Fruit fly (Drosophila melanogaster) whole organism, embryonic: ENCODE data around the gene CG31249.
A peak's percentile ranks its signal among the peaks of the same experiment; 100 is the strongest.

Experiments
- C15 ChIP-seq: fragments of 200-800 bp; sonication (Bioruptor generic); IDR thresholded peaks from 3 replicates; pipeline ENCODE4 v1.3.6; 2022; ENCODE audit warnings: missing biosample characterization, missing genetic modification characterization
- CG10267 ChIP-seq: fragments of 200-800 bp; sonication (Bioruptor generic); optimal IDR thresholded peaks from 2 replicates; lab custom pipeline; 2018; ENCODE audit warnings: missing biosample characterization, mild to moderate bottlenecking, missing genetic modification characterization, moderate library complexity
- CG10979 ChIP-seq: fragments of 200-800 bp; sonication (Bioruptor generic); optimal IDR thresholded peaks from 2 replicates; lab custom pipeline; 2018; ENCODE audit warnings: missing biosample characterization, mild to moderate bottlenecking, missing genetic modification characterization, moderate library complexity
- CG11398 ChIP-seq: fragments of 200-800 bp; sonication (Bioruptor generic); optimal IDR thresholded peaks from 2 replicates; lab custom pipeline; 2016; ENCODE audit warnings: missing biosample characterization, missing genetic modification characterization
- CG12299 ChIP-seq: fragments of 200-800 bp; sonication (Bioruptor generic); optimal IDR thresholded peaks from 2 replicates; lab custom pipeline; 2018; ENCODE audit warnings: missing biosample characterization, mild to moderate bottlenecking, missing genetic modification characterization
- CG12744 ChIP-seq: fragments of 200-800 bp; sonication (Bioruptor generic); optimal IDR thresholded peaks from 2 replicates; lab custom pipeline; 2016; ENCODE audit warnings: missing biosample characterization, missing genetic modification characterization
- CG13123 ChIP-seq: fragments of 200-800 bp; sonication (Bioruptor generic); optimal IDR thresholded peaks from 2 replicates; lab custom pipeline; 2016; ENCODE audit warnings: missing biosample characterization, missing genetic modification characterization
- CG14965 ChIP-seq: fragments of 200-800 bp; sonication (Bioruptor generic); optimal IDR thresholded peaks from 2 replicates; lab custom pipeline; 2016; ENCODE audit warnings: missing biosample characterization, missing genetic modification characterization, borderline replicate concordance
- CG15011 ChIP-seq: fragments of 200-800 bp; sonication (Bioruptor generic); optimal IDR thresholded peaks from 3 replicates; lab custom pipeline; 2018; ENCODE audit warnings: missing biosample characterization, mild to moderate bottlenecking, missing genetic modification characterization
- CG1529 ChIP-seq: fragments of 200-800 bp; sonication (Bioruptor generic); optimal IDR thresholded peaks from 3 replicates; lab custom pipeline; 2018; ENCODE audit warnings: missing biosample characterization, missing genetic modification characterization
- CG15601 ChIP-seq: fragments of 200-800 bp; sonication (Bioruptor generic); optimal IDR thresholded peaks from 3 replicates; lab custom pipeline; 2019; ENCODE audit warnings: missing biosample characterization, mild to moderate bottlenecking, missing genetic modification characterization, moderate library complexity
- CG17385 ChIP-seq: fragments of 200-800 bp; sonication (Bioruptor generic); optimal IDR thresholded peaks from 3 replicates; lab custom pipeline; 2018; ENCODE audit warnings: missing biosample characterization, mild to moderate bottlenecking, missing genetic modification characterization
- CG17829 ChIP-seq: fragments of 200-800 bp; optimal IDR thresholded peaks from 2 replicates; lab custom pipeline; 2019; ENCODE audit warnings: missing biosample characterization, mild to moderate bottlenecking, missing genetic modification characterization, moderate library complexity
- CG18599 ChIP-seq: fragments of 200-800 bp; sonication (Bioruptor generic); optimal IDR thresholded peaks from 3 replicates; lab custom pipeline; 2017; ENCODE audit warnings: missing biosample characterization, missing genetic modification characterization, mild to moderate bottlenecking, moderate library complexity, missing genetic modification reagents
- CG2202 ChIP-seq: fragments of 200-800 bp; sonication (Bioruptor generic); optimal IDR thresholded peaks from 2 replicates; lab custom pipeline; 2018; ENCODE audit warnings: missing biosample characterization, mild to moderate bottlenecking, missing genetic modification characterization
- CG30020 ChIP-seq: fragments of 200-800 bp; optimal IDR thresholded peaks from 2 replicates; lab custom pipeline; 2019; ENCODE audit warnings: missing biosample characterization, mild to moderate bottlenecking, missing genetic modification characterization, moderate library complexity
- CG4404 ChIP-seq: fragments of 200-800 bp; sonication (Bioruptor generic); IDR thresholded peaks from 2 replicates; pipeline ENCODE4 v1.3.6; 2022; ENCODE audit warnings: missing biosample characterization, missing genetic modification characterization
- CG4617 ChIP-seq: fragments of 200-800 bp; sonication (Bioruptor generic); optimal IDR thresholded peaks from 3 replicates; lab custom pipeline; 2016; ENCODE audit warnings: missing biosample characterization, missing genetic modification characterization, borderline replicate concordance
- CG4730 ChIP-seq: fragments of 200-800 bp; sonication (Bioruptor generic); IDR thresholded peaks from 2 replicates; pipeline ENCODE4 v1.3.6; 2022; ENCODE audit warnings: missing biosample characterization, missing genetic modification characterization
- CG6272 ChIP-seq: fragments of 200-800 bp; sonication (Bioruptor generic); IDR thresholded peaks from 2 replicates; pipeline ENCODE4 v1.3.6; 2022; ENCODE audit warnings: missing biosample characterization, missing genetic modification characterization
- CG6791 ChIP-seq: fragments of 200-800 bp; sonication (Bioruptor generic); IDR thresholded peaks from 3 replicates; pipeline ENCODE4 v1.3.6; 2022; ENCODE audit warnings: missing biosample characterization, missing genetic modification characterization; ENCODE audit not compliant: partially characterized antibody
- CG9797 ChIP-seq: fragments of 200-800 bp; sonication (Bioruptor generic); optimal IDR thresholded peaks from 3 replicates; lab custom pipeline; 2018; ENCODE audit warnings: missing biosample characterization, mild to moderate bottlenecking, missing genetic modification characterization
- Doc2 ChIP-seq: fragments of 200-800 bp; sonication (Bioruptor generic); IDR thresholded peaks from 2 replicates; pipeline ENCODE4 v1.3.6; 2022; ENCODE audit warnings: missing biosample characterization, missing genetic modification characterization
- Dp ChIP-seq: fragments of 200-800 bp; sonication (Bioruptor generic); optimal IDR thresholded peaks from 2 replicates; lab custom pipeline; 2018; ENCODE audit warnings: missing biosample characterization, mild to moderate bottlenecking, missing genetic modification characterization, moderate library complexity
- HHEX ChIP-seq: fragments of 200-800 bp; sonication (Bioruptor generic); optimal IDR thresholded peaks from 3 replicates; lab custom pipeline; 2017; ENCODE audit warnings: missing biosample characterization, mild to moderate bottlenecking, missing genetic modification characterization, missing genetic modification reagents
- HmgZ ChIP-seq: fragments of 200-800 bp; sonication (Bioruptor generic); optimal IDR thresholded peaks from 2 replicates; lab custom pipeline; 2018; ENCODE audit warnings: missing biosample characterization, mild to moderate bottlenecking, missing genetic modification characterization
- Hr51 ChIP-seq, 2 experiments: fragments of 200-800 bp; sonication (Bioruptor generic); optimal IDR thresholded peaks; 2 replicates in 1 of 2; 3 replicates in 1 of 2; lab custom pipeline; 2016 to 2018; ENCODE audit warnings: missing biosample characterization in 2 of 2, missing genetic modification characterization in 2 of 2, mild to moderate bottlenecking in 1 of 2, moderate library complexity in 1 of 2
- Jarid2 ChIP-seq: fragments of 200-800 bp; sonication (Bioruptor generic); optimal IDR thresholded peaks from 3 replicates; lab custom pipeline; 2017; ENCODE audit warnings: mild to moderate bottlenecking, missing biosample characterization, missing genetic modification reagents, missing genetic modification characterization
- MBD-R2 ChIP-seq: fragments of 200-800 bp; sonication (Bioruptor generic); IDR thresholded peaks from 2 replicates; pipeline ENCODE4 v1.3.6; 2022; ENCODE audit warnings: missing biosample characterization, missing genetic modification characterization
- NfI ChIP-seq: fragments of 200-800 bp; sonication (Bioruptor generic); optimal IDR thresholded peaks from 3 replicates; lab custom pipeline; 2018; ENCODE audit warnings: missing biosample characterization, mild to moderate bottlenecking, missing genetic modification characterization, moderate library complexity
- Pdp1 ChIP-seq, 2 experiments: fragments of 200-800 bp; sonication (Bioruptor generic); optimal IDR thresholded peaks; 3 replicates each; lab custom pipeline; 2016; ENCODE audit warnings: missing biosample characterization in 2 of 2, missing genetic modification characterization in 2 of 2, mild to moderate bottlenecking in 1 of 2, moderate library complexity in 1 of 2
- Taf1 ChIP-seq: fragments of 200-800 bp; sonication (Bioruptor generic); IDR thresholded peaks from 2 replicates; pipeline ENCODE4 v1.3.6; 2022; ENCODE audit warnings: missing biosample characterization, missing genetic modification characterization
- Xbp1 ChIP-seq: fragments of 200-800 bp; sonication (Bioruptor generic); optimal IDR thresholded peaks from 3 replicates; lab custom pipeline; 2016; ENCODE audit warnings: missing biosample characterization, mild to moderate bottlenecking, missing genetic modification characterization
- YL-1 ChIP-seq: fragments of 200-800 bp; sonication (Bioruptor generic); optimal IDR thresholded peaks from 3 replicates; lab custom pipeline; 2017; ENCODE audit warnings: missing biosample characterization, mild to moderate bottlenecking, missing genetic modification characterization
- bbx ChIP-seq: fragments of 200-800 bp; sonication (Bioruptor generic); IDR thresholded peaks from 2 replicates; pipeline ENCODE4 v1.3.6; 2022; ENCODE audit warnings: missing biosample characterization, missing genetic modification characterization; ENCODE audit not compliant: partially characterized antibody
- br ChIP-seq: fragments of >200 bp; optimal IDR thresholded peaks from 2 replicates; lab custom pipeline; 2017
- danr ChIP-seq: fragments of 200-800 bp; sonication (Bioruptor generic); IDR thresholded peaks from 2 replicates; pipeline ENCODE4 v1.3.6; 2022; ENCODE audit warnings: missing biosample characterization, missing genetic modification characterization
- dati ChIP-seq: fragments of 200-800 bp; sonication (Bioruptor generic); IDR thresholded peaks from 2 replicates; pipeline ENCODE4 v1.3.6; 2022; ENCODE audit warnings: missing biosample characterization, missing genetic modification characterization
- dimm ChIP-seq: fragments of 200-800 bp; sonication (Bioruptor generic); IDR thresholded peaks from 2 replicates; pipeline ENCODE4 v1.3.6; 2022; ENCODE audit warnings: missing biosample characterization, missing genetic modification characterization
- exex ChIP-seq: fragments of 200-800 bp; sonication (Bioruptor generic); optimal IDR thresholded peaks from 4 replicates; lab custom pipeline; 2018; ENCODE audit warnings: missing biosample characterization, mild to moderate bottlenecking, missing genetic modification characterization, moderate library complexity
- eyg ChIP-seq: fragments of 200-800 bp; sonication (Bioruptor generic); optimal IDR thresholded peaks from 3 replicates; lab custom pipeline; 2016; ENCODE audit warnings: missing biosample characterization, missing genetic modification characterization
- fd64A ChIP-seq: fragments of 200-800 bp; sonication (Bioruptor generic); optimal IDR thresholded peaks from 3 replicates; lab custom pipeline; 2018; ENCODE audit warnings: missing biosample characterization, mild to moderate bottlenecking, missing genetic modification characterization
- ind ChIP-seq: fragments of 200-800 bp; sonication (Bioruptor generic); optimal IDR thresholded peaks from 3 replicates; lab custom pipeline; 2016; ENCODE audit warnings: missing biosample characterization, missing genetic modification characterization
- insv ChIP-seq, 2 experiments: fragments of 200-800 bp; sonication (Bioruptor generic); optimal IDR thresholded peaks; 3 replicates each; lab custom pipeline; 2016 to 2018; ENCODE audit warnings: missing biosample characterization in 2 of 2, missing genetic modification characterization in 2 of 2
- klu ChIP-seq: fragments of 200-800 bp; sonication (Bioruptor generic); IDR thresholded peaks from 2 replicates; pipeline ENCODE4 v1.3.6; 2022; ENCODE audit warnings: missing biosample characterization, missing genetic modification characterization
- knrl ChIP-seq: fragments of 200-800 bp; sonication (Bioruptor generic); IDR thresholded peaks from 3 replicates; pipeline ENCODE4 v1.3.6; 2022; ENCODE audit warnings: missing biosample characterization, missing genetic modification characterization; ENCODE audit not compliant: partially characterized antibody
- shn ChIP-seq: fragments of 200-800 bp; sonication (Bioruptor generic); optimal IDR thresholded peaks from 3 replicates; lab custom pipeline; 2016; ENCODE audit warnings: missing biosample characterization, missing genetic modification characterization
- stc ChIP-seq: fragments of 200-800 bp; sonication (Bioruptor generic); IDR thresholded peaks from 2 replicates; pipeline ENCODE4 v1.3.6; 2022; ENCODE audit warnings: missing biosample characterization, missing genetic modification characterization
- tin ChIP-seq: fragments of 200-800 bp; sonication (Bioruptor generic); optimal IDR thresholded peaks from 3 replicates; lab custom pipeline; 2016; ENCODE audit warnings: missing biosample characterization, missing genetic modification characterization
- vfl ChIP-seq: fragments of 200-800 bp; sonication (Bioruptor generic); optimal IDR thresholded peaks from 2 replicates; lab custom pipeline; 2016; ENCODE audit warnings: missing biosample characterization, missing genetic modification characterization
- zf30C ChIP-seq: fragments of 200-800 bp; sonication (Bioruptor generic); optimal IDR thresholded peaks from 3 replicates; lab custom pipeline; 2018; ENCODE audit warnings: missing biosample characterization, mild to moderate bottlenecking, missing genetic modification characterization

The CG31249 gene

DNA sequence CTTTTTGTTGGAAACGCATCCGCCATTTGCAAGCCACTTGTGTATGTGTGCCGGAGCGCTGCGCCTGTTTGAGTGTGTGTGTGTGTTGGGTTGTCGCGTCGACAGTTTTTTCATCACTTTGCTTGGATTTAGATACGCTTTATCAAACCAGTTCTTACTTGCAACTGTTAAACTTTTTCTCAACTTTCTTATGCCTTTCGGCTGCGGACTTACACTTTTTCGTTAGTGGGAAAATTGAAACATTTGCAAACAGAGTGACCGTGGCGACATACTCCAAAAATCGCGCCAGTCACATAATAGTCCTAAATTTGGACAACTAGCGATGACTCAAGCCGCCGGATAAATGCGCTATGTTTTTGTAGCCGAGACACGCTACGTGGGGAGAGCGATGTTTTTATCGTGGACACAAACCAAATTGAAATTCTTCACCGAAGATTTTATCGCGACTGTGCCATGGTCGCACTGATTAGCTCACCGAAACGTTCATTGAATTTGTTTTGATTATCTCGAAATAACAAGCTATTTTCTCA, 4.6 kb downstream of the CG31249 start, which contains the start of the genes alt and CG7655 (continued):
- no peak for TF ChIP-seq CG14965 (GFP tag; lab: Kevin White, UChicago)
- peak; percentile 90 for TF ChIP-seq HmgZ (tag; lab: Kevin White, UChicago)
- no peak for TF ChIP-seq CG4404 (GFP tag; lab: Robert Waterston, UW)
- peak; percentile 22 for TF ChIP-seq CG17385
- no peak for TF ChIP-seq vfl (GFP tag; lab: Kevin White, UChicago)
- TF ChIP-seq CG18599 (GFP tag; lab: Kevin White, UChicago): no peak
- no peak for TF ChIP-seq MBD-R2 (GFP tag; lab: Robert Waterston, UW)
- TF ChIP-seq zf30C (GFP tag; lab: Kevin White, UChicago): no peak
- no peak for TF ChIP-seq dimm (GFP tag; lab: Robert Waterston, UW)
- TF ChIP-seq Jarid2 (GFP tag; lab: Kevin White, UChicago): no peak
- TF ChIP-seq eyg: no peak
- peak; percentile 23 for TF ChIP-seq CG12299
- peak; percentile 6 for TF ChIP-seq NfI
- no peak for TF ChIP-seq CG13123 (GFP tag; lab: Kevin White, UChicago)
- TF ChIP-seq knrl (GFP tag; lab: Robert Waterston, UW): no peak
- no peak for TF ChIP-seq klu (GFP tag; lab: Robert Waterston, UW)
- peak; percentile 22 for TF ChIP-seq tin
- TF ChIP-seq CG6791: no peak
- peak; percentile 95 for TF ChIP-seq CG4617 (GFP tag; lab: Kevin White, UChicago)
- no peak for TF ChIP-seq exex
- no peak for TF ChIP-seq stc
- peak; percentile 8 for TF ChIP-seq CG2202
- TF ChIP-seq YL-1 (GFP tag; lab: Kevin White, UChicago): peak; percentile 61
- no peak for TF ChIP-seq CG11398
- TF ChIP-seq bbx (GFP tag; lab: Robert Waterston, UW): no peak
- TF ChIP-seq Doc2 (GFP tag; lab: Robert Waterston, UW): no peak
- TF ChIP-seq Hr51 (GFP tag; optimal IDR thresholded peaks at IDR 0.05; lab: Kevin White, UChicago): no peak
- no peak for TF ChIP-seq CG4730 (GFP tag; lab: Robert Waterston, UW)
- TF ChIP-seq Taf1 (GFP tag; lab: Robert Waterston, UW): no peak
- no peak for TF ChIP-seq CG12744 (GFP tag; lab: Kevin White, UChicago)
- TF ChIP-seq Pdp1 (GFP tag; optimal IDR thresholded peaks at IDR 0.05; lab: Kevin White, UChicago): peak in 1 of 2 experiments; percentile 83
- TF ChIP-seq fd64A: no peak
- TF ChIP-seq CG15011: no peak
- TF ChIP-seq HHEX (GFP tag; lab: Kevin White, UChicago): no peak
- TF ChIP-seq C15 (GFP tag; lab: Robert Waterston, UW): no peak
- no peak for TF ChIP-seq ind (GFP tag; lab: Kevin White, UChicago)
- peak; percentile 72 for TF ChIP-seq CG15601 (tag; lab: Kevin White, UChicago)
- TF ChIP-seq CG10267 (tag; lab: Kevin White, UChicago): peak; percentile 62
- no peak for TF ChIP-seq CG1529 (GFP tag; lab: Kevin White, UChicago)
- TF ChIP-seq Xbp1 (GFP tag; lab: Kevin White, UChicago): peak; percentile 43
- TF ChIP-seq dati (GFP tag; lab: Robert Waterston, UW): no peak
- peak in 1 of 2 experiments; percentile 65 for TF ChIP-seq insv (GFP tag; optimal IDR thresholded peaks at IDR 0.05; lab: Kevin White, UChicago)
- TF ChIP-seq CG10979 (tag; lab: Kevin White, UChicago): no peak
- no peak for TF ChIP-seq danr
- peak; percentile 69 for TF ChIP-seq Dp (GFP tag; lab: Kevin White, UChicago)
- no peak for TF ChIP-seq br (lab: Kevin White, UChicago)
- TF ChIP-seq CG17829 (tag; lab: Kevin White, UChicago): peak; percentile 73
- TF ChIP-seq shn (GFP tag; lab: Kevin White, UChicago): no peak
- TF ChIP-seq CG30020 (tag; lab: Kevin White, UChicago): peak; percentile 2
- peak; percentile 100 for TF ChIP-seq CG9797 (GFP tag; lab: Kevin White, UChicago)
- no peak for TF ChIP-seq CG6272
